Fruit fly (Drosophila melanogaster): ENCODE measurements around the gene UQCR-Q.

The UQCR-Q gene

dm6 chr3L:17474711-17475451 lies at the start of gene UQCR-Q, which contains the start of gene CG46525:
UQCR-Q (plus strand) TSS chr3L:17474761.
CG46525 (plus strand) TSS chr3L:17475220.
- no peak for TF ChIP-seq Myc (optimal IDR thresholded peaks at IDR 0.05)
- no peak for TF ChIP-seq ttk (optimal IDR thresholded peaks at IDR 0.05)
- no peak for TF ChIP-seq Sin3A (optimal IDR thresholded peaks at IDR 0.05)
- TF ChIP-seq psq (optimal IDR thresholded peaks at IDR 0.05) = no peak
- TF ChIP-seq h (optimal IDR thresholded peaks at IDR 0.05) = no peak
- TF ChIP-seq insv (optimal IDR thresholded peaks at IDR 0.05) = no peak

- TF ChIP-seq Myc (optimal IDR thresholded peaks at IDR 0.05) = no peak
- no peak for TF ChIP-seq h (optimal IDR thresholded peaks at IDR 0.05)
- TF ChIP-seq psq (optimal IDR thresholded peaks at IDR 0.05) = no peak
- no peak for TF ChIP-seq Sin3A (optimal IDR thresholded peaks at IDR 0.05)
- TF ChIP-seq ttk (optimal IDR thresholded peaks at IDR 0.05) = no peak
- TF ChIP-seq insv (optimal IDR thresholded peaks at IDR 0.05) = no peak
Measured at dm6 chr3L:17425132-17425713, 49.3 kb upstream of the UQCR-Q start, which contains the start of the genes Sec3 and COX7B. Sec3 (minus strand) TSS chr3L:17425217. COX7B (plus strand) TSS chr3L:17425477.

- TF ChIP-seq h (optimal IDR thresholded peaks at IDR 0.05) (no peak), ttk (optimal IDR thresholded peaks at IDR 0.05) (no peak), psq (optimal IDR thresholded peaks at IDR 0.05) (no peak), Myc (optimal IDR thresholded peaks at IDR 0.05) (no peak), insv (optimal IDR thresholded peaks at IDR 0.05) (no peak), Sin3A (optimal IDR thresholded peaks at IDR 0.05) (no peak)
Measured at dm6 chr3L:17427013-17427412, 47.5 kb upstream of the UQCR-Q start, which contains the start of gene Polr3G. Polr3G (minus strand) TSS chr3L:17427130.

DNA sequence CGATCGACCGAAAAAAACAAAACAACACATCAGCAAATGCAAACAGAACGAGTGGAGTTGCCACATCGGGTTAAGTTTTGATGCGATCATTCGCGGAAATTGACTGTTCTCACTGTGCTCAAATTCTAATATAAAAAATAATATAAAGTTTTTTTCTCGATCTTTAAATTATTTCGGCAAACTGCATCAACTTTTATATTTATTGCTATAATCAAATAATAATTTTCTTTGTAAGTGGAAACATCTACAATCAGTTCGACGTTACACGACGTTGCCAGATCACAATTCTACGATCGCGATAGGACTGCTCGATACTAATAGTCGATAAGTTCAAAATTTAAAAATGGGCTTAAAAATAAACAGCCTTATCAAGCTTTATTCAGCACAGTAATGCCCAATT lies 45.8 kb upstream of the UQCR-Q start, which contains the start of gene Gorab:
Gorab (minus strand) TSS at position 58 of the 400 bp plus-strand sequence.
- TF ChIP-seq Sin3A (optimal IDR thresholded peaks at IDR 0.05) = no peak
- TF ChIP-seq insv (optimal IDR thresholded peaks at IDR 0.05) = no peak
- TF ChIP-seq ttk (optimal IDR thresholded peaks at IDR 0.05) = no peak
- no peak for TF ChIP-seq Myc (optimal IDR thresholded peaks at IDR 0.05)
- no peak for TF ChIP-seq h (optimal IDR thresholded peaks at IDR 0.05)
- no peak for TF ChIP-seq psq (optimal IDR thresholded peaks at IDR 0.05)

DNA sequence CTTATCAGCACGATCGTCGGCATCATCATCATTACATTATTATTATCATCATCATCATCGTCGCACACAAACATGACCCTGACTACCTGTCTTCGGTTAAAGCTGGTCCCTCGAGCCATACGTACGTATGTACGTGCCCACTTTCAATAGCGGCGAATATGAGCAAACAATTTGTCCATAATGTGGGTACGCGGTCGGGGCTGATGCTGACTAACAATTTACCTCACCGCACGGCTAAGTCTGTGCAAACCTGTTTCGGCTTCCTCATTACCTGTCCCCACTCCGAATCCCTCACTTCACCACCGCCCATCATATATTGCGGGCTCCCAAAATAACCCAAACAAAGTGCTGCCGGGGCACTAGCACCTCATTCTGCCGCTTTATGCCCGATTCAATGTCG lies 44.2 kb upstream of the UQCR-Q start:
- no peak for TF ChIP-seq insv (optimal IDR thresholded peaks at IDR 0.05)
- no peak for TF ChIP-seq psq (optimal IDR thresholded peaks at IDR 0.05)
- TF ChIP-seq h (optimal IDR thresholded peaks at IDR 0.05) = no peak
- TF ChIP-seq Sin3A (optimal IDR thresholded peaks at IDR 0.05) = no peak

- TF ChIP-seq ttk (optimal IDR thresholded peaks at IDR 0.05) (no peak), insv (optimal IDR thresholded peaks at IDR 0.05) (no peak), psq (optimal IDR thresholded peaks at IDR 0.05) (no peak), Myc (optimal IDR thresholded peaks at IDR 0.05) (no peak)
Measured at dm6 chr3L:17430957-17431585, 43.5 kb upstream of the UQCR-Q start.

dm6 chr3L:17432947-17433346 lies 41.6 kb upstream of the UQCR-Q start, which contains the start of gene frc:
frc (minus strand) TSS chr3L:17433190.
- TF ChIP-seq psq (optimal IDR thresholded peaks at IDR 0.05) (no peak), Sin3A (optimal IDR thresholded peaks at IDR 0.05) (no peak), Myc (optimal IDR thresholded peaks at IDR 0.05) (no peak), insv (optimal IDR thresholded peaks at IDR 0.05) (no peak), h (optimal IDR thresholded peaks at IDR 0.05) (no peak), ttk (optimal IDR thresholded peaks at IDR 0.05) (no peak)

dm6 chr3L:17433555-17433954 lies 41.0 kb upstream of the UQCR-Q start, which contains the start of the genes Coq4 and CG32176:
Coq4 (minus strand) TSS chr3L:17433621.
CG32176 (plus strand) TSS chr3L:17433868.
- TF ChIP-seq psq (optimal IDR thresholded peaks at IDR 0.05) (no peak), h (optimal IDR thresholded peaks at IDR 0.05) (no peak), ttk (optimal IDR thresholded peaks at IDR 0.05) (no peak), Myc (optimal IDR thresholded peaks at IDR 0.05) (no peak), insv (optimal IDR thresholded peaks at IDR 0.05) (no peak), Sin3A (optimal IDR thresholded peaks at IDR 0.05) (no peak)

- TF ChIP-seq ttk (optimal IDR thresholded peaks at IDR 0.05) (no peak), insv (optimal IDR thresholded peaks at IDR 0.05) (no peak), Sin3A (optimal IDR thresholded peaks at IDR 0.05) (no peak), psq (optimal IDR thresholded peaks at IDR 0.05) (no peak), Myc (optimal IDR thresholded peaks at IDR 0.05) (no peak), h (optimal IDR thresholded peaks at IDR 0.05) (no peak)
Measured at dm6 chr3L:17436331-17436730, 38.2 kb upstream of the UQCR-Q start, which contains the start of gene CG12229. CG12229 (minus strand) TSS chr3L:17436431.

dm6 chr3L:17438872-17439495 lies 35.6 kb upstream of the UQCR-Q start, which contains the start of gene CG18265:
CG18265 (plus strand) TSS chr3L:17439401.
- no peak for TF ChIP-seq ttk (optimal IDR thresholded peaks at IDR 0.05)
- TF ChIP-seq psq (optimal IDR thresholded peaks at IDR 0.05) = no peak
- TF ChIP-seq Sin3A (optimal IDR thresholded peaks at IDR 0.05) = no peak

DNA sequence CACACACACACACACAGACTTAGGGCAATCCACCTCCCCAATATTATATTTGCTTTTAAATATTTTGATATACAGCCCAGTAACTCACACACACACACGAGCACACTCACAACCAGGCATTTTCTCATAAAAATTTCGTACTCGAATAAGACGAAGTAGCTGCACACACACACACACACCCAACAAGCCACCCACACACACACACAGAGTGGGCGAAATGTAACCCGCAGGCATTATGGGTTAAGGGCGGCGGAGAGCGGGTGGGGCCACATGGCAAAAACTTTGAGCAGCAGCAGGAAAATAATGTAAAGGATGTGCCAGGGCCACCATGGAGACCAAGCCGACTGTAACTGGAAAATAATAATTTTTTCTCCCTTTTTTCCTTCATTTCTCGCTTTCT lies 33.0 kb upstream of the UQCR-Q start:
- TF ChIP-seq Myc (optimal IDR thresholded peaks at IDR 0.05) = no peak

DNA sequence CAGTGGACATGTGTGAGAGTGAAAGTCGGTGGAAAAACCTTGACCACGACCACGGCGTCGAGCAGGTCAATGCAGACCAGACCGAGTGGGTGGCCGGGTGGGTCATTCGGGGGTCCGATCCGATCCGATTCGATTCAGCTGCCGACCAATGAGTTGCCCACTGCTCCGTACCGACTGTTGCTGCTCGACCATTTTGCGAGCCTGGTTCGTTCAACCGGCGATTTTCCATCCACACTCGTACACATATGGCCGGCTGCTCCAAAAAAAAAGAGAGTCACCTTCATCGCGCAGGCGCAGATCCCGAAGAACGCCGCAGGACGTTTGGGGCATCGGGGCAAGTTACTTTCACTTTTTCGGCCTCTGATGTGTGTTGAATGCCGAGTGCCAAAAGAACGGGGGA lies 30.0 kb upstream of the UQCR-Q start:
- TF ChIP-seq ttk (optimal IDR thresholded peaks at IDR 0.05) (no peak), insv (optimal IDR thresholded peaks at IDR 0.05) (no peak), h (optimal IDR thresholded peaks at IDR 0.05) (no peak), psq (optimal IDR thresholded peaks at IDR 0.05) (no peak), Myc (optimal IDR thresholded peaks at IDR 0.05) (no peak), Sin3A (optimal IDR thresholded peaks at IDR 0.05) (no peak)

All from Kc167 (cell line).